Fruit fly (Drosophila melanogaster): Measurements from ENCODE around the gene CG15130.
A peak's percentile ranks its signal among the peaks of the same experiment; 100 is the strongest.

CG15130 gene

dm6 chr2L:20390004-20390403 is 34.5 kb downstream of the CG15130 start:
- TF ChIP-seq OdsH (GFP tag; optimal IDR thresholded peaks at IDR 0.05) = peak; percentile 13
- TF ChIP-seq rgr (GFP tag; optimal IDR thresholded peaks at IDR 0.05) = peak; percentile 46
- TF ChIP-seq psq (GFP tag; optimal IDR thresholded peaks at IDR 0.05) = no peak
- TF ChIP-seq Hnf4 (GFP tag; optimal IDR thresholded peaks at IDR 0.05) = peak; percentile 7
- peak in 1 of 2 experiments; percentile 21 for TF ChIP-seq foxo (GFP tag; optimal IDR thresholded peaks at IDR 0.05)
- TF ChIP-seq HLH106 (tag; optimal IDR thresholded peaks at IDR 0.05) = peak; percentile 1
- no peak for TF ChIP-seq Abd-B (GFP tag; optimal IDR thresholded peaks at IDR 0.05)
- peak; percentile 18 for TF ChIP-seq h (GFP tag; optimal IDR thresholded peaks at IDR 0.05)
- TF ChIP-seq Hr83 (GFP tag; optimal IDR thresholded peaks at IDR 0.05; ENCODE audit: poor library complexity, severe bottlenecking) = peak; percentile 21

- no peak for TF ChIP-seq Myc (optimal IDR thresholded peaks at IDR 0.05)
- no peak for TF ChIP-seq h (GFP tag; optimal IDR thresholded peaks at IDR 0.05)
- TF ChIP-seq sv (GFP tag; optimal IDR thresholded peaks at IDR 0.05) = no peak
- no peak for TF ChIP-seq Sp1 (GFP tag; optimal IDR thresholded peaks at IDR 0.05)
- TF ChIP-seq CG32264 (GFP tag; optimal IDR thresholded peaks at IDR 0.05) = no peak
- no peak for TF ChIP-seq lola (GFP tag; optimal IDR thresholded peaks at IDR 0.05)
Measured at dm6 chr2L:20382141-20382815, 42.2 kb downstream of the CG15130 start, which contains the start of gene CG16798. TSS of gene CG16798 (minus strand) at chr2L:20382356.

dm6 chr2L:20381329-20381728 is 43.1 kb downstream of the CG15130 start:
- TF ChIP-seq fru (GFP tag; optimal IDR thresholded peaks at IDR 0.05) (no peak), psq (GFP tag; optimal IDR thresholded peaks at IDR 0.05) (no peak), foxo (GFP tag; optimal IDR thresholded peaks at IDR 0.05) (no peak), Hnf4 (GFP tag; optimal IDR thresholded peaks at IDR 0.05) (no peak), N (GFP tag; optimal IDR thresholded peaks at IDR 0.05) (no peak), sage (GFP tag; optimal IDR thresholded peaks at IDR 0.05) (no peak), Mio (GFP tag; optimal IDR thresholded peaks at IDR 0.05) (no peak), Myc (optimal IDR thresholded peaks at IDR 0.05) (no peak), Dfd (GFP tag; optimal IDR thresholded peaks at IDR 0.05) (no peak), brk (GFP tag; optimal IDR thresholded peaks at IDR 0.05) (no peak), usp (GFP tag; optimal IDR thresholded peaks at IDR 0.05) (no peak), lola (GFP tag; optimal IDR thresholded peaks at IDR 0.05) (no peak), HLH106 (tag; optimal IDR thresholded peaks at IDR 0.05) (no peak), br (GFP tag; optimal IDR thresholded peaks at IDR 0.05) (no peak), Vsx2 (GFP tag; optimal IDR thresholded peaks at IDR 0.05; ENCODE audit: partially characterized antibody) (no peak), Jra (GFP tag; optimal IDR thresholded peaks at IDR 0.05) (no peak), Dif (GFP tag; optimal IDR thresholded peaks at IDR 0.05; ENCODE audit: partially characterized antibody) (no peak)

- TF ChIP-seq jim (GFP tag; optimal IDR thresholded peaks at IDR 0.05) = no peak
- TF ChIP-seq Jra (GFP tag; optimal IDR thresholded peaks at IDR 0.05) = no peak
- no peak for TF ChIP-seq N (GFP tag; optimal IDR thresholded peaks at IDR 0.05)
- TF ChIP-seq HLH106 (tag; optimal IDR thresholded peaks at IDR 0.05) = no peak
- TF ChIP-seq CG9705 (GFP tag; optimal IDR thresholded peaks at IDR 0.05) = no peak
- TF ChIP-seq ey (GFP tag; optimal IDR thresholded peaks at IDR 0.05) = no peak
- TF ChIP-seq sv (GFP tag; optimal IDR thresholded peaks at IDR 0.05) = no peak
- TF ChIP-seq OdsH (GFP tag; optimal IDR thresholded peaks at IDR 0.05) = no peak
- TF ChIP-seq Mio (GFP tag; optimal IDR thresholded peaks at IDR 0.05) = no peak
- no peak for TF ChIP-seq Abd-B (GFP tag; optimal IDR thresholded peaks at IDR 0.05)
- no peak for TF ChIP-seq GATAd (GFP tag; optimal IDR thresholded peaks at IDR 0.05)
- TF ChIP-seq Dfd (GFP tag; optimal IDR thresholded peaks at IDR 0.05) = no peak
- TF ChIP-seq Hnf4 (GFP tag; optimal IDR thresholded peaks at IDR 0.05) = no peak
- no peak for TF ChIP-seq woc (GFP tag; optimal IDR thresholded peaks at IDR 0.05)
- no peak for TF ChIP-seq fru (GFP tag; optimal IDR thresholded peaks at IDR 0.05)
- no peak for TF ChIP-seq pan (optimal IDR thresholded peaks at IDR 0.05)
- no peak for TF ChIP-seq CrebA (GFP tag; optimal IDR thresholded peaks at IDR 0.05; ENCODE audit: borderline replicate concordance)
- no peak for TF ChIP-seq h (GFP tag; optimal IDR thresholded peaks at IDR 0.05)
- no peak for TF ChIP-seq lola (GFP tag; optimal IDR thresholded peaks at IDR 0.05)
Measured at dm6 chr2L:20374054-20374507, 50.4 kb downstream of the CG15130 start, which contains the start of gene Ugt37A1. TSS of gene Ugt37A1 (minus strand) at chr2L:20374104.

Measured in whole organism, wandering third instar larva.